Worm (Caenorhabditis elegans) whole organism, L4 larva: ENCODE data around the gene F58E2.2.

Source experiments
- dpl-1 ChIP-seq: fragments of 150-350 bp; optimal IDR thresholded peaks from 2 replicates; lab custom pipeline; 2014; ENCODE audit warnings: missing biosample characterization, missing genetic modification reagents, missing genetic modification characterization
- lin-39 ChIP-seq: fragments of 150-350 bp; optimal IDR thresholded peaks from 2 replicates; lab custom pipeline; 2014; ENCODE audit warnings: missing biosample characterization, missing genetic modification reagents, missing genetic modification characterization
- pqm-1 ChIP-seq: sonication (generic microtip); optimal IDR thresholded peaks from 2 replicates; lab custom pipeline; 2017; ENCODE audit warnings: missing biosample characterization, missing genetic modification characterization
- zag-1 ChIP-seq: fragments of 150-350 bp; optimal IDR thresholded peaks from 2 replicates; lab custom pipeline; 2014; ENCODE audit warnings: missing biosample characterization, missing genetic modification characterization

DNA sequence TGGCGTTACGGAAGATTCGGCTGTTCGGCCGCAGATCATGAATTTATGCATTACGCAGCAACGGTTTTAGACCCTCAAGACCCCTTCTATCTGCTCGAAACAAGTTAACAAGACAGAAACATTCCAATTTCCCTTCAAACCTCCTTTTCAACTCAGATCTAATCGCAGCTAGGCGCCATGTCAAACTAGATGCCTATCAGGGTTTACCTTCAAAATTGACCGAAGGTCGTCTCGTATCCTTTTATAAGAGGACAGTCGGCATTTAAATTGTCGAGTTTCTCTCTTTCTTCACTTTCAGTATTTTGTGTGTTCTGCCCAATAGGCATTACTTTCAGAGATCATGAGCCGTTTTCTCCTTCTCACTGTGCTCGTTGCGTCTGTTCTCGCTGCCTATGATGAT is 31.8 kb upstream of the F58E2.2 start, which contains the start of gene grd-13:
- TF ChIP-seq pqm-1 (tag; lab: Kevin White, UChicago) (no peak), zag-1 (tag; lab: Kevin White, UChicago) (no peak), dpl-1 (GFP tag; lab: Kevin White, UChicago) (no peak), lin-39 (no peak)
